Fruit fly (Drosophila melanogaster) Kc167 (cell line): ENCODE data around the gene CG42674.

Source experiments
- Myc ChIP-seq: fragments of >200 bp; optimal IDR thresholded peaks from 2 replicates; lab custom pipeline; 2017; ENCODE audit warnings: missing external identifiers
- Sin3A ChIP-seq: fragments of >200 bp; optimal IDR thresholded peaks from 2 replicates; lab custom pipeline; 2018; ENCODE audit warnings: missing external identifiers
- h ChIP-seq: fragments of >200 bp; optimal IDR thresholded peaks from 3 replicates; lab custom pipeline; 2018; ENCODE audit warnings: missing external identifiers
- insv ChIP-seq: fragments of >200 bp; optimal IDR thresholded peaks from 3 replicates; lab custom pipeline; 2018; ENCODE audit warnings: missing external identifiers
- psq ChIP-seq: fragments of >200 bp; optimal IDR thresholded peaks from 2 replicates; lab custom pipeline; 2017; ENCODE audit warnings: missing external identifiers
- ttk ChIP-seq: sonication (Bioruptor generic); optimal IDR thresholded peaks from 2 replicates; lab custom pipeline; 2017; ENCODE audit warnings: missing external identifiers

The CG42674 gene

DNA sequence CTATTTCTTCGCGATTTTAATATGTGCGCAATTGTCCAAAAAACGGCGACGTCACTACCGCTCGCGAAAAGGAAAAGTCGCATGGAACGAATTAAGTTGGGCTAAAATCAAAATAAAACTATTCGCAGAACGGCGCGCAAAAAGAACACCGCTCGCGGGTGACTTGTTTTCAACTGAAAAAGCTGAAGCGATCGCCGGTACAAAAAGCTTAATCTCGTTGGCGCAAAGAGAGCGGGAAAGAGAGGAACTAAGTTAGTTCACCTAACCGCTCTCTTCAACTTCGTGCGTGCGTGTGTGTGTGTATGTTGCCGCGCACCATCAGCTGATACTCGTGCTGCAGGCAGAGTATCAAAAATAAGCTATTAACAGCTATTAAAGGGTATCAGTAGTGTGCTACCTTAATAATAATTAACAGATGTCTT lies at the start of gene CG42674:
CG42674 (minus strand) TSS at position 180 of the 422 bp plus-strand sequence.
- TF ChIP-seq ttk (lab: Kevin White, UChicago) (no peak), Sin3A (lab: Kevin White, UChicago) (no peak), h (no peak), psq (no peak), Myc (lab: Kevin White, UChicago) (no peak), insv (lab: Kevin White, UChicago) (no peak)

DNA sequence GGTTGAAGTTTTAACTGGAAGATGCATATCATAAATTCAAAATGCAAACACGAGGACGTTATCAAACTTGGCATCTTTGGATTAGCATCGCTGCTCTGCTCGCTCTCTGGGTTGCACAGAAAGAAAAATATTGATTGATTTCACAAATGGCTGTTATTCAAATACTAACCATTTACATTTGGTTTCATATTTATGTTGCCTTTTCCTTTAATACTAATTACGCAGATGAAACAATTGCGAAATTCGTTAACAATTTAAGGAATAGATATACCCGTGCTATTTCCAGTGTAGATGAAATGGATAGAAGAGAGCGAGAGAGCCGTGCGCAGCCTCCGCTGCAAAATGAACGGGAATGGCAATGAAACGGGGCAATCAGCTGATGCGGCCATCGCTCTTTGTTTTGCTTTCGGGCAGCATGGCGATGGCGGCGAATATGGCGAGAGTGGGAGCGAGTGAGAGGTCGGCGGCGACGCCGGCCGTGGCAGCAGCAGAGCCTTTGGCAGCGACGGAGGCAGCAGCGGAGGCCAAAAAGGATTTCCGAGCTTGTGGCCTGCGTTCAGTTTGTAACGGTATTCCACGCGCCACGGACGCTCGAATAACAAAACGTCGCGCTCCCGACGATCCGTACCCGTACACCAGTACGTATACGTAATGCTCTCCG lies 49.5 kb upstream of the CG42674 start, which contains the start of gene rdgC:
rdgC (plus strand) TSS at position 568 of the 661 bp plus-strand sequence.
- TF ChIP-seq h (no peak), insv (lab: Kevin White, UChicago) (no peak), Sin3A (lab: Kevin White, UChicago) (no peak), psq (no peak), ttk (lab: Kevin White, UChicago) (no peak), Myc (lab: Kevin White, UChicago) (no peak)

DNA sequence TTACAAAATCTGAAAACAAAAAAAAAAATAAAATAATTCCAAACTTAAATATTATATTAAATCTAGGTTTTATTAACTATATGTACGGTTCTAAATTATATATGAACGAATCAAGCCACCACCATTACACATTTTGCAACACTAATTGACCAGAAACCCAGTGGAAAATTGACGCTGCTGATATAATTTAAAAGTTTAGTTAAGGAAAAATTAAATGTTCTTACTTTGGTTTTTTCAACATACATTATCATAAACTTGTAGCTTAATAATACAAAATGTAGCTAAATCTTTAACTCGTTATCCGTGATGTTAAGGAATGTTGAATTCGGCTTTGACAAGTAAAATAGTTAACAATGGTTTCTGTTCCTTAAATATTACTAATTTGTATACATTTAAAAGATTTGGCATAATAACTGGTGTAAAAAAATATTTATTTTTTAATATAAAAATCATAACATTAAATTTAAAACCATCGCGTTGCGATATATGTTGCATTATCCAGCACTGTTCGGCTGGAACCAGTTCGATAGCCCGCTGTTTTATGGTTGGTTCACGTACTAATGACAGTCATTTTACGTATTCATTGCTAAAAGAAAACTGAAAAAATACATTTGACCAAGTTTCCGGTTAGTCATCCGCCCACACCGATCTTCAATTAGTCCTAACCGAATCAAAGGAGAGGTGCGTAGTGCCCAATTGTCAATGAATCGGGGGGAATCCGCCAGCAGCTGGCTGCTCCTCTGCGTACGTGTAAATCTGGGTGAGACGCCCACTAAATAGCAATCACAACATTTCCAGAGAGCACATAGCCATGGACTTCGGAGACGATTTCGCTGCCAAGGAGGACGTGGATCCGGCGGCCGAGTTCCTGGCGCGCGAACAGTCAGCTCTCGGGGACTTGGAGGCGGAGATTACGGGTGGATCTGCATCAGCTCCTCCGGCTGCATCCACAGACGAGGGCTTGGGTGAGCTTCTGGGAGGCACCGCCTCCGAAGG lies 44.2 kb upstream of the CG42674 start:
- TF ChIP-seq insv (lab: Kevin White, UChicago) (no peak), h (no peak), psq (no peak), ttk (lab: Kevin White, UChicago) (no peak), Myc (lab: Kevin White, UChicago) (no peak), Sin3A (lab: Kevin White, UChicago) (no peak)

DNA sequence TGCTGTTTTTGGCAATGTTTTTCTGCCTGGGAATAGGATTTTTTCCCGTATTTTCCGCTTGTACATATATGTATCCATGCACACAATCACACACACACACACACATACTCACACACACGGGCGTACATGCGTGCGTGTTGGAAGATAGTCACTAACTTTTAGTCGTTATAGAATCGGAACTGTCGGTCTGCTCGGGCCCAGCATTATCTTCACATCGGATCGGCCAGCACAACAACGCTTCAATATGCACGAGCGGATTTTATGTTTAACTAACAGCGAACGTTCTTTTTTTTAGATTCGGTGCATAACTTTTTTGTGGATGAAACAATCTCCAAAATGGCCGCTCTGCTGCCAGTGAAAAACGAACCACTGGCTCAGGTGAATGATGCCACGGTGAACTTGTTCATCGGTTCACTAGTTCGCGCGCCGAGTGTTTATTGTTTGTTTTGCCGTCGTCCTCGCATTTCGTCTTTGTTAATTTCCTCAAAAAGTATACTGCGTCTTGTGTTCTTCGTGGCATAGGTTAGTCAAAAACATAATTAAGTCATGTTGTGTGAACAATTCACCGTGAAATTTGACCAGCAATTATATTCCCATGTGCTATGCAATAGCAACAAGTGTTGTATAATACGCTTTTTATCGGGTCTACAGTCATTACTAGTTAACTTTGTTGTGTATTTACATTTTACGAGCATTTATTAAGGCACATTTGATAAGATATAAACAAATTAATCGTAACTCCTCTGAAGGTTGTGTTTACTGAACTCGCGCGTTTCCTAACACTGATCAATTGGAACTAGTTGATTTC lies 43.2 kb upstream of the CG42674 start, which contains the start of the genes CG6951 and CG17233:
CG6951 (plus strand) TSS at position 105 of the 808 bp plus-strand sequence.
CG17233 (minus strand) TSS at position 741 of the 808 bp plus-strand sequence.
- no peak for TF ChIP-seq insv (lab: Kevin White, UChicago)
- TF ChIP-seq Sin3A (lab: Kevin White, UChicago), result no peak
- TF ChIP-seq psq, result no peak
- TF ChIP-seq h, result no peak
- no peak for TF ChIP-seq Myc (lab: Kevin White, UChicago)
- no peak for TF ChIP-seq ttk (lab: Kevin White, UChicago)

DNA sequence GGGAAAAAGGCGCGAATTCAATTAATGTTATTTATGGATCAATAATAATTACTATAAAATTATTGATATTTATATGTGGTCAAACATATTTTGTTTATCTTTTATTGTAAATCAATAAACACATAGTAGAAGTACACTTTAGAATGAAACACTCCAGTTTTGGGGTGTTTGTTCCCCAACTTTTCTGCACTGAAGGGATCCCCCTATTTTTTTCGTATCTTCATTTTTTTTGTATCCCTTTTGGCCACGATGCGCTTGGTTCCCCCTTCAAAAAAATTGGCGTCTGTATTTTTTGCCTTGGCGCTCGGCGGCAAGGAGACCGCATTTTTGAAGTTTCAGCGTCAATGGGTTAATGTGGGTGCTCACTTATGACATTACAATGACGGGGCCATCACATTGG lies 42.6 kb upstream of the CG42674 start, which contains the start of gene Clc:
Clc (plus strand) TSS at position 301 of the 400 bp plus-strand sequence.
- TF ChIP-seq ttk (lab: Kevin White, UChicago) (no peak), Myc (lab: Kevin White, UChicago) (no peak), h (no peak), psq (no peak), insv (lab: Kevin White, UChicago) (no peak), Sin3A (lab: Kevin White, UChicago) (no peak)

DNA sequence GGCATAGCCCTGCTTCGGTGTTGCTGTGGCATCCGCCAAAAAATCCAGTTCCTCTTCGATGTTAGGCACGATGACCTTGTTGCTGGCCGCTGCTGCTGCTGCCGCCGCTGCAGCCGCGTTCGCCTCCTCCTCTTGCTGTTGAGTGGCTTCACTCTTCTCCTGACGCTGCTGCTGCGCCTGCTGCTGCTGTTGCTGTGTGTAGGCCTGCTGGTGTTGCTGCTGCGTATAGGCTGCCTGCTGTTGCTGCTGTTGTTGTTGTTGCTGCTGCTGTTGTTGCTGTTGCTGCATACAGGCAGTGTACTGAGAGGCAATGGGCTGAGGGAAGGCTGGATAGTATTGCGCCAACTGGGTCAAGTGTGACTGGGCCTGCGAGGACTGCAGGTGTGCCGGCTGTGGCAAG lies 39.0 kb upstream of the CG42674 start:
- no peak for TF ChIP-seq h
- TF ChIP-seq psq, result no peak
- TF ChIP-seq Sin3A (lab: Kevin White, UChicago), result no peak
- no peak for TF ChIP-seq ttk (lab: Kevin White, UChicago)
- no peak for TF ChIP-seq Myc (lab: Kevin White, UChicago)
- no peak for TF ChIP-seq insv (lab: Kevin White, UChicago)

DNA sequence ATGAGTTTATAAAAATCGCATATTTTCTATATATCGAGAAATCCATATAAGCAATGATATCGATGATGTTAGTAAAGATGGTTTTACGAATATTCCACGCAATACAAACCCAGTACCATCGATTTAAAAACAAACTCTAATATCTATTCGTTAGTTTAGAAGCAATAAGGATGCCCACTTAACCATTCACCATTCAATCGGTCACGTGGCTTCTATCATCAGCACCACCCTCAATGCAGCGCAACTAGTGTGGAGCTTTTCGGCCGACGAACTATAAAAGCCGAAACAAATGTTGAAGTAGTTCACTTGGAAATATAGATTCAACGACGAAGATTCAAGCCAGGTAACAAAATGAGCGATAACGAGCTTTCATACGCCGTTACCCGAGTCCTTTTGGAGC lies 33.3 kb upstream of the CG42674 start, which contains the start of gene CG13813:
CG13813 (plus strand) TSS at position 301 of the 400 bp plus-strand sequence.
- no peak for TF ChIP-seq insv (lab: Kevin White, UChicago)
- TF ChIP-seq Myc (lab: Kevin White, UChicago), result no peak
- no peak for TF ChIP-seq ttk (lab: Kevin White, UChicago)
- no peak for TF ChIP-seq h
- TF ChIP-seq Sin3A (lab: Kevin White, UChicago), result no peak
- TF ChIP-seq psq, result no peak

DNA sequence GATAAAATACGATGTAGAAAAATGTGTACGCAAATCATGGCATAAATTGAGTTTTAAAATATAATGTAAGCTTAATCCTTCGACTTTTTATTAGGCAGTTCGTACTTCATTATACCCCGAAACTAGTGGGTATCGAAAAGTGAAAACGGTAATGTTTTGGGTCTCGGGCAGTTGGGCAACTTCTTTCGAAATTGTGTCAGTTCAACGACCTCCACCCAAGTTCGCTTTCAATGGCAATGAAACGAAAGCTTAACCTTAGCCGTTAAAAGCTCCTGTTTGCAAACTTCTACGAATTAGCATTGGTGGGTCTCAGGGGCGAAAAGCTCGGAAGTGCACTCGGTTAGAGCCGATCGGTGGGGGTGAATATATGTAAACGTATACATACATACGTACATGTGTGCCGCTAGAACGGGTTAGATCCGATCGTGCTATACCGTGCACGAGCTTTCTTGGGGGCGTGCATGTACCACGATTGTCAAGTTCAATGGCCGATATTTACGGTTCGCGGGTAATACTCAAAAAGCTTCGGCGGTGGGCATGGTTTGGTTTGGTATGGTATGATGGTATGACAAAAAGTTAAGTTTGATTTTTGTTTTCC lies 32.2 kb upstream of the CG42674 start:
- TF ChIP-seq h (no peak), ttk (lab: Kevin White, UChicago) (no peak), Sin3A (lab: Kevin White, UChicago) (no peak), psq (no peak), insv (lab: Kevin White, UChicago) (no peak), Myc (lab: Kevin White, UChicago) (no peak)

DNA sequence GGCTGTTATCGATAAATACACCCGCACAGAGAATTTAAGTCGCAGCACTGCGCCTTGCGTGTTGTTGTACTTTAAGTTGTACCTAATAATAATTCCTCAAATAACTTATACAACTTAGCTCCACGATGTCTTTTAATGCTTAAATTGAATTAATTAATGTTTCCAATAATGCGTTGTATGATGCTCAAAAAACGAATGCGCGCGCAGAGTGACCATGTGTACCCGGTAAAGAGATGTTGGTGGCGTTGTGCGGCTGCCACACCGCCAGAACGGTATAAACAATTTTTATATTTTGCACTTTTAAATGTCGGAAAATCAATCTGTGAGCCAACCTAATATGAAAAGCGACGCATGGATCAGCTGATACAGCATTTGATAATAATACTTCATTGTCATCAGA lies 28.0 kb upstream of the CG42674 start:
- TF ChIP-seq ttk (lab: Kevin White, UChicago) (no peak), Myc (lab: Kevin White, UChicago) (no peak), h (no peak), insv (lab: Kevin White, UChicago) (no peak), psq (no peak), Sin3A (lab: Kevin White, UChicago) (no peak)

DNA sequence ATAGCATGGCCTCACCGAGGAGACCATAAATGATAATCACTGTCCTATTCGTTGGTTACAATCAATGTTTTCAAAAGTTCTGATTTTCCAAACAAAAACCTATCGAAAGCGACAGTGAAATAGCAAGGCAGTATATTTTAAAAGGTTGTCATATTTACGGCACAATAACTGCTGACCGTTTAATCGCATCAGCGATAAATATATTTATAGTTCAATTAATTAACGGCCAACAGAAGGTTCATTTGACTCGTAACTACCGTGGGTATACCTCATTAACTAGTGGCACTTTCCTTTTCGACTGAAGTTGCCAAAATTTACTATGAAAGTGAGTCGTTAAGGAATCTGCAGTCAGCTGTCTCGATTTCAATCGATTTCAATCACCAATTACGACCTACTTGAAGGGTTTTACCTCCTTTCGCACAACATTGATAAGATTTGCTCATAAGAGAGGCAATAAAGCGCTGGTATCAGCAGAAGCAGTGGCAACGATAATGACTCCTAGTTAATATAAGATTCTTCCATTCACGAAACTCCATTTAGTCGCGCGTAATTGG lies 25.4 kb upstream of the CG42674 start, which contains the start of gene CG17147:
CG17147 (plus strand) TSS at position 535 of the 554 bp plus-strand sequence.
- TF ChIP-seq h, result no peak
- no peak for TF ChIP-seq insv (lab: Kevin White, UChicago)
- TF ChIP-seq Sin3A (lab: Kevin White, UChicago), result no peak
- TF ChIP-seq ttk (lab: Kevin White, UChicago), result no peak
- no peak for TF ChIP-seq psq
- TF ChIP-seq Myc (lab: Kevin White, UChicago), result no peak
